Fruit fly (Drosophila melanogaster): ENCODE results near the gene CG32262.

Gene CG32262

dm6 chr3L:3806330-3806729 lies 3.7 kb downstream of the CG32262 start, which contains the start of the genes CG32264, ntc and IntS10:
TSS of gene CG32264 (minus strand) at chr3L:3806459.
TSS of gene ntc (minus strand) at chr3L:3806459.
TSS of gene IntS10 (plus strand) at chr3L:3806710.
- TF ChIP-seq Bgb (GFP tag; IDR thresholded peaks at IDR 0.05; ENCODE audit: partially characterized antibody) (0 out of 2 replicates have a peak, but pooled peaks have one; percentile 43), Side (GFP tag; optimal IDR thresholded peaks at IDR 0.05) (peak; percentile 82), CG1832 (GFP tag; optimal IDR thresholded peaks at IDR 0.05) (no peak), twi (tag; optimal IDR thresholded peaks at IDR 0.05) (peak; percentile 58), CG2202 (tag; optimal IDR thresholded peaks at IDR 0.05) (no peak), Dek (tag; optimal IDR thresholded peaks at IDR 0.05) (peak; percentile 66), jing (GFP tag; optimal IDR thresholded peaks at IDR 0.05) (peak; percentile 47), CG7357 (GFP tag; IDR thresholded peaks at IDR 0.05) (no peak), rib (GFP tag; IDR thresholded peaks at IDR 0.05) (peak; percentile 71), eyg (GFP tag; optimal IDR thresholded peaks at IDR 0.05) (peak; percentile 62), CG9797 (GFP tag; optimal IDR thresholded peaks at IDR 0.05) (no peak), gcm2 (GFP tag; optimal IDR thresholded peaks at IDR 0.05) (peak; percentile 16), dysf (GFP tag; IDR thresholded peaks at IDR 0.05) (peak; percentile 64; the same call in 2 of the 3 replicates), Adf1 (GFP tag; IDR thresholded peaks at IDR 0.05) (peak; percentile 25; the same call in 1 of the 2 replicates), tna (GFP tag; IDR thresholded peaks at IDR 0.05; ENCODE audit: partially characterized antibody) (no peak), Abd-B (GFP tag; optimal IDR thresholded peaks at IDR 0.05) (no peak), gcm (GFP tag; optimal IDR thresholded peaks at IDR 0.05) (no peak), fd102C (GFP tag; optimal IDR thresholded peaks at IDR 0.05) (no peak), CG10565 (GFP tag; optimal IDR thresholded peaks at IDR 0.05) (no peak), CG8089 (GFP tag; optimal IDR thresholded peaks at IDR 0.05) (peak; percentile 57), psq (GFP tag; optimal IDR thresholded peaks at IDR 0.05) (peak; percentile 14), CG2712 (tag; optimal IDR thresholded peaks at IDR 0.05) (peak; percentile 52), CG15601 (tag; optimal IDR thresholded peaks at IDR 0.05) (peak; percentile 48), btn (GFP tag; optimal IDR thresholded peaks at IDR 0.05) (no peak), Lhr (GFP tag; optimal IDR thresholded peaks at IDR 0.05) (peak; percentile 42), CG31365 (tag; optimal IDR thresholded peaks at IDR 0.05) (no peak), Jarid2 (GFP tag; optimal IDR thresholded peaks at IDR 0.05) (no peak), cas (GFP tag; IDR thresholded peaks at IDR 0.05) (peak; percentile 30; the same call in 1 of the 2 replicates), Dad (GFP tag; optimal IDR thresholded peaks at IDR 0.05) (peak; percentile 73), zf30C (GFP tag; optimal IDR thresholded peaks at IDR 0.05) (no peak), CrebB (tag; optimal IDR thresholded peaks at IDR 0.05) (no peak), CG11560 (tag; IDR thresholded peaks at IDR 0.05) (peak; percentile 31; the same call in 2 of the 3 replicates), CG8765 (GFP tag; IDR thresholded peaks at IDR 0.05) (no peak), onecut (GFP tag; IDR thresholded peaks at IDR 0.05) (no peak), odd (GFP tag; optimal IDR thresholded peaks at IDR 0.05) (peak; percentile 4), CG2199 (GFP tag; IDR thresholded peaks at IDR 0.05) (no peak), sc (optimal IDR thresholded peaks at IDR 0.05) (no peak), sc (GFP tag; optimal IDR thresholded peaks at IDR 0.05) (peak; percentile 9), grau (tag; optimal IDR thresholded peaks at IDR 0.05) (peak; percentile 79), dimm (GFP tag; IDR thresholded peaks at IDR 0.05) (no peak), YL-1 (GFP tag; optimal IDR thresholded peaks at IDR 0.05) (peak; percentile 64), stc (GFP tag; IDR thresholded peaks at IDR 0.05) (no peak), CG32767 (GFP tag; IDR thresholded peaks at IDR 0.05) (no peak), CG14710 (tag; optimal IDR thresholded peaks at IDR 0.05) (peak; percentile 68), CkIIα-i1 (GFP tag; IDR thresholded peaks at IDR 0.05) (no peak), CG4617 (GFP tag; optimal IDR thresholded peaks at IDR 0.05; ENCODE audit: borderline replicate concordance) (peak; percentile 86), CG16815 (GFP tag; optimal IDR thresholded peaks at IDR 0.05) (peak; percentile 64), CG12236 (GFP tag; optimal IDR thresholded peaks at IDR 0.05) (peak; percentile 17), HmgZ (tag; optimal IDR thresholded peaks at IDR 0.05) (peak; percentile 80), NC2β (GFP tag; optimal IDR thresholded peaks at IDR 0.05) (peak; percentile 47), danr (GFP tag; IDR thresholded peaks at IDR 0.05) (0 out of 2 replicates have a peak, but pooled peaks have one; percentile 29), Ada2b (GFP tag; IDR thresholded peaks at IDR 0.05) (no peak)
